Worm (Caenorhabditis elegans) whole organism, L2 larva: Measurements from ENCODE around the gene sri-10.

Source experiments
- aly-2 ChIP-seq: fragments of 150-350 bp; optimal IDR thresholded peaks from 2 replicates; lab custom pipeline; 2014; ENCODE audit warnings: missing biosample characterization, missing genetic modification characterization
- egl-27 ChIP-seq: sonication (generic microtip); optimal IDR thresholded peaks from 3 replicates; lab custom pipeline; 2017; ENCODE audit warnings: missing biosample characterization, missing genetic modification reagents, missing genetic modification characterization
- elt-3 ChIP-seq: sonication (generic microtip); optimal IDR thresholded peaks from 2 replicates; lab custom pipeline; 2017; ENCODE audit warnings: missing biosample characterization, missing genetic modification characterization
- nhr-12 ChIP-seq: fragments of 150-350 bp; optimal IDR thresholded peaks from 2 replicates; lab custom pipeline; 2014; ENCODE audit warnings: missing biosample characterization, missing genetic modification characterization
- nhr-23 ChIP-seq: fragments of 150-350 bp; optimal IDR thresholded peaks from 2 replicates; lab custom pipeline; 2014; ENCODE audit warnings: missing biosample characterization, missing genetic modification reagents, missing genetic modification characterization
- unc-62 ChIP-seq: fragments of 150-350 bp; optimal IDR thresholded peaks from 2 replicates; lab custom pipeline; 2014; ENCODE audit warnings: missing biosample characterization, missing genetic modification reagents, missing genetic modification characterization
- zag-1 ChIP-seq: fragments of 150-350 bp; optimal IDR thresholded peaks from 2 replicates; lab custom pipeline; 2014; ENCODE audit warnings: missing biosample characterization, missing genetic modification characterization
- ztf-4 ChIP-seq: fragments of 150-350 bp; optimal IDR thresholded peaks from 2 replicates; lab custom pipeline; 2014; ENCODE audit warnings: missing biosample characterization, missing genetic modification characterization

ce11 chrV:18782747-18783146 is 23.6 kb downstream of the sri-10 start:
- no peak for TF ChIP-seq aly-2 (tag; lab: Kevin White, UChicago)
- no peak for TF ChIP-seq nhr-23 (tag; lab: Kevin White, UChicago)
- no peak for TF ChIP-seq zag-1 (tag; lab: Kevin White, UChicago)
- TF ChIP-seq nhr-12 (tag; lab: Kevin White, UChicago): no peak
- TF ChIP-seq unc-62 (GFP tag; lab: Kevin White, UChicago): no peak
- no peak for TF ChIP-seq elt-3 (tag; lab: Kevin White, UChicago)
- TF ChIP-seq egl-27 (tag; lab: Kevin White, UChicago): no peak
- no peak for TF ChIP-seq ztf-4
